Worm (Caenorhabditis elegans) whole organism, L1 larva: Measurements from ENCODE around the gene F25G6.9.

Experiments
- C04F5.9 ChIP-seq: sonication (generic microtip); optimal IDR thresholded peaks from 2 replicates; lab custom pipeline; 2016; ENCODE audit warnings: missing genetic modification characterization, missing compliant biosample characterization
- ceh-63 ChIP-seq: fragments of 200-800 bp; sonication (Bioruptor generic); optimal IDR thresholded peaks from 2 replicates; lab custom pipeline; 2018; ENCODE audit warnings: mild to moderate bottlenecking, missing genetic modification characterization, missing compliant biosample characterization
- ceh-8 ChIP-seq: fragments of 200-800 bp; sonication (Bioruptor generic); optimal IDR thresholded peaks from 2 replicates; lab custom pipeline; 2018; ENCODE audit warnings: mild to moderate bottlenecking, missing genetic modification characterization, moderate library complexity, missing compliant biosample characterization
- ceh-90 ChIP-seq: sonication (generic microtip); optimal IDR thresholded peaks from 2 replicates; lab custom pipeline; 2016; ENCODE audit warnings: missing genetic modification characterization, missing compliant biosample characterization
- dsc-1 ChIP-seq: sonication (generic microtip); optimal IDR thresholded peaks from 2 replicates; lab custom pipeline; 2016; ENCODE audit warnings: mild to moderate bottlenecking, missing genetic modification characterization, missing compliant biosample characterization
- efl-1 ChIP-seq, 4 experiments: fragments of 150-350 bp; optimal IDR thresholded peaks in 3 of 4; peaks in 1 of 4; 1 replicate in 1 of 4; 2 replicates in 3 of 4; lab custom pipeline; 2014; ENCODE audit warnings: missing biosample characterization in 2 of 4, missing genetic modification characterization in 2 of 4, missing genetic modification reagents in 2 of 4
- egl-13 ChIP-seq: sonication (generic microtip); optimal IDR thresholded peaks from 2 replicates; lab custom pipeline; 2016; ENCODE audit warnings: missing genotype, missing genetic modification reagents, missing genetic modification characterization, missing compliant biosample characterization
- egl-27 ChIP-seq, 2 experiments: fragments of 150-350 bp in 1 of 2; sonication (generic microtip); optimal IDR thresholded peaks; 3 replicates each; lab custom pipeline; 2017 to 2018; ENCODE audit warnings: missing biosample characterization in 2 of 2, missing genetic modification characterization in 2 of 2, missing genetic modification reagents in 2 of 2
- elt-2 ChIP-seq: sonication (generic microtip); optimal IDR thresholded peaks from 2 replicates; lab custom pipeline; 2016; ENCODE audit warnings: missing genetic modification characterization, mild to moderate bottlenecking, inconsistent platforms, missing compliant biosample characterization, missing genetic modification reagents
- ets-5 ChIP-seq: fragments of 200-800 bp; sonication (Bioruptor generic); IDR thresholded peaks from 2 replicates; pipeline ENCODE4 v1.3.6; 2022; ENCODE audit warnings: missing genetic modification characterization, missing compliant biosample characterization
- fkh-10 ChIP-seq: sonication (generic microtip); optimal IDR thresholded peaks from 2 replicates; lab custom pipeline; 2017; ENCODE audit warnings: missing biosample characterization, missing genetic modification reagents, missing genetic modification characterization
- fkh-4 ChIP-seq: sonication (generic microtip); optimal IDR thresholded peaks from 2 replicates; lab custom pipeline; 2016; ENCODE audit warnings: missing compliant biosample characterization, missing genetic modification characterization, borderline replicate concordance
- grh-1 ChIP-seq: fragments of 200-800 bp; sonication (Bioruptor generic); IDR thresholded peaks from 2 replicates; pipeline ENCODE4 v1.3.6; 2022; ENCODE audit warnings: missing genetic modification reagents, missing genetic modification characterization, missing compliant biosample characterization
- hlh-4 ChIP-seq: sonication (generic microtip); optimal IDR thresholded peaks from 2 replicates; lab custom pipeline; 2016; ENCODE audit warnings: mild to moderate bottlenecking, missing genetic modification characterization, missing compliant biosample characterization
- hpl-2 ChIP-seq: fragments of 150-350 bp; optimal IDR thresholded peaks from 2 replicates; lab custom pipeline; 2014; ENCODE audit warnings: missing biosample characterization, missing genetic modification reagents, missing genetic modification characterization
- irx-1 ChIP-seq: sonication (generic microtip); optimal IDR thresholded peaks from 2 replicates; lab custom pipeline; 2016; ENCODE audit warnings: missing genetic modification characterization, missing compliant biosample characterization
- isw-1 ChIP-seq: fragments of 200-800 bp; sonication (Bioruptor generic); IDR thresholded peaks from 2 replicates; pipeline ENCODE4 v1.3.6; 2022; ENCODE audit warnings: missing genetic modification characterization, missing compliant biosample characterization
- lin-14 ChIP-seq: fragments of 200-800 bp; sonication (Bioruptor generic); optimal IDR thresholded peaks from 2 replicates; lab custom pipeline; 2018; ENCODE audit warnings: mild to moderate bottlenecking, missing genetic modification characterization, moderate library complexity, missing compliant biosample characterization
- lin-35 ChIP-seq, 2 experiments: fragments of 150-350 bp; optimal IDR thresholded peaks; 2 replicates each; lab custom pipeline; 2014; ENCODE audit warnings: missing biosample characterization in 2 of 2, missing genetic modification characterization in 2 of 2, missing genetic modification reagents in 2 of 2
- lir-3 ChIP-seq: sonication (generic microtip); optimal IDR thresholded peaks from 2 replicates; lab custom pipeline; 2016; ENCODE audit warnings: mild to moderate bottlenecking, missing genetic modification characterization, moderate library complexity, missing compliant biosample characterization; ENCODE audit not compliant: poor library complexity
- lsy-2 ChIP-seq, 2 experiments: fragments of 150-350 bp; optimal IDR thresholded peaks; 2 replicates each; lab custom pipeline; 2014; ENCODE audit warnings: missing biosample characterization in 2 of 2, missing genetic modification characterization in 2 of 2
- mab-9 ChIP-seq: fragments of 200-800 bp; sonication (Bioruptor generic); IDR thresholded peaks from 2 replicates; pipeline ENCODE4 v1.3.6; 2022; ENCODE audit warnings: missing genetic modification reagents, missing genetic modification characterization, missing compliant biosample characterization
- mdl-1 ChIP-seq, 2 experiments: fragments of 150-350 bp; optimal IDR thresholded peaks; 2 replicates each; lab custom pipeline; 2014 to 2017; ENCODE audit warnings: missing biosample characterization in 2 of 2, missing genetic modification characterization in 2 of 2, inconsistent platforms in 1 of 2
- mep-1 ChIP-seq: fragments of 150-350 bp; optimal IDR thresholded peaks from 2 replicates; lab custom pipeline; 2014; ENCODE audit warnings: missing biosample characterization, missing genetic modification characterization
- nhr-11 ChIP-seq: fragments of 150-350 bp; optimal IDR thresholded peaks from 2 replicates; lab custom pipeline; 2014; ENCODE audit warnings: missing biosample characterization, missing genetic modification characterization
- nhr-19 ChIP-seq: fragments of 200-800 bp; sonication (Bioruptor generic); conservative IDR thresholded peaks from 2 replicates; pipeline ENCODE4 v1.3.6; 2022; ENCODE audit warnings: missing genetic modification characterization, missing compliant biosample characterization
- nhr-20 ChIP-seq: sonication (generic microtip); optimal IDR thresholded peaks from 2 replicates; lab custom pipeline; 2016; ENCODE audit warnings: mild to moderate bottlenecking, missing genetic modification characterization, missing compliant biosample characterization
- nhr-71 ChIP-seq: sonication (generic microtip); optimal IDR thresholded peaks from 2 replicates; lab custom pipeline; 2016; ENCODE audit warnings: mild to moderate bottlenecking, missing genetic modification characterization, moderate library complexity, missing compliant biosample characterization
- nhr-84 ChIP-seq: sonication (generic microtip); optimal IDR thresholded peaks from 2 replicates; lab custom pipeline; 2017; ENCODE audit warnings: missing biosample characterization, missing genetic modification characterization
- nhr-90 ChIP-seq: sonication (generic microtip); optimal IDR thresholded peaks from 2 replicates; lab custom pipeline; 2016; ENCODE audit warnings: mild to moderate bottlenecking, missing genetic modification characterization, missing compliant biosample characterization; ENCODE audit not compliant: poor library complexity
- pag-3 ChIP-seq: sonication (generic microtip); optimal IDR thresholded peaks from 2 replicates; lab custom pipeline; 2017; ENCODE audit warnings: missing genetic modification characterization, mild to moderate bottlenecking, missing compliant biosample characterization, antibody characterized with exemption, borderline replicate concordance; ENCODE audit not compliant: insufficient read depth
- rnt-1 ChIP-seq: sonication (generic microtip); optimal IDR thresholded peaks from 2 replicates; lab custom pipeline; 2016; ENCODE audit warnings: mild to moderate bottlenecking, missing genetic modification characterization, moderate library complexity, missing compliant biosample characterization
- skn-1 ChIP-seq: fragments of 150-350 bp; optimal IDR thresholded peaks from 2 replicates; lab custom pipeline; 2014; ENCODE audit warnings: missing biosample characterization, missing genetic modification characterization
- snpc-4 ChIP-seq: fragments of 150-350 bp; optimal IDR thresholded peaks from 2 replicates; lab custom pipeline; 2014; ENCODE audit warnings: missing biosample characterization, missing genetic modification characterization
- snu-23 ChIP-seq: sonication (generic microtip); optimal IDR thresholded peaks from 2 replicates; lab custom pipeline; 2016; ENCODE audit warnings: missing genetic modification characterization, missing compliant biosample characterization
- sox-4 ChIP-seq: sonication (generic microtip); optimal IDR thresholded peaks from 2 replicates; lab custom pipeline; 2016; ENCODE audit warnings: missing genetic modification characterization, missing compliant biosample characterization
- swsn-7 ChIP-seq: sonication (generic microtip); optimal IDR thresholded peaks from 2 replicates; lab custom pipeline; 2016; ENCODE audit warnings: missing genetic modification characterization, missing compliant biosample characterization
- tlp-1 ChIP-seq: fragments of 150-350 bp; optimal IDR thresholded peaks from 2 replicates; lab custom pipeline; 2014; ENCODE audit warnings: missing biosample characterization, missing genetic modification characterization
- unc-130 ChIP-seq: fragments of 150-350 bp; optimal IDR thresholded peaks from 2 replicates; lab custom pipeline; 2017; ENCODE audit warnings: missing biosample characterization, missing genetic modification characterization, inconsistent platforms
- unc-62 ChIP-seq: fragments of 150-350 bp; optimal IDR thresholded peaks from 2 replicates; lab custom pipeline; 2014; ENCODE audit warnings: missing biosample characterization, missing genetic modification reagents, missing genetic modification characterization
- unc-86 ChIP-seq: sonication (generic microtip); optimal IDR thresholded peaks from 2 replicates; lab custom pipeline; 2016; ENCODE audit warnings: missing genetic modification characterization, missing compliant biosample characterization
- vab-15 ChIP-seq: sonication (generic microtip); optimal IDR thresholded peaks from 2 replicates; lab custom pipeline; 2017; ENCODE audit warnings: missing genotype, mild to moderate bottlenecking, missing genetic modification characterization, missing compliant biosample characterization
- ztf-11 ChIP-seq, 2 experiments: sonication (generic microtip); optimal IDR thresholded peaks; 2 replicates each; lab custom pipeline; 2016 to 2017; ENCODE audit warnings: missing genetic modification characterization in 2 of 2, missing biosample characterization in 1 of 2, missing compliant biosample characterization in 1 of 2
- ztf-4 ChIP-seq: fragments of 150-350 bp; optimal IDR thresholded peaks from 2 replicates; lab custom pipeline; 2014; ENCODE audit warnings: missing biosample characterization, missing genetic modification characterization

F25G6.9 gene

DNA sequence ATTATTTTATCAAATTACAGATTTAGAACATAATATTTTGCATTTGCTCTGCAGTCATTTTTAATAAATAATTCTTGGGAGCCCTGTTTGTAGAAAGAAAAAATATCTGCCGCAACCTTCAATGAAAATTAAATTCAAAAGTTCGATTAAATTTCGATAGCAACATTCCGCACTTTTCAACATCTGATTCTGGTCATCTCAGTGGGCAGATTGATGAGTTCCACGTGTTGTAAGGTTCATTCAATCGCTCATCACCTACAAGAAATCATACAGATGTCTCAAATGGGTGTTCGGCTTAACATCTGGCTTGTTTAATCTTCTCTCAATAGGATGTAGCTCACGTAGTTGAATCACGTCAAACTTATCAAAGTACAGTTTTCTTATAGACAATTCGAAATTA, 30.2 kb upstream of the F25G6.9 start:
- TF ChIP-seq elt-2, result no peak
- TF ChIP-seq dsc-1 (tag; lab: Kevin White, UChicago), result peak; percentile 98
- peak; percentile 92 for TF ChIP-seq fkh-4 (tag; lab: Kevin White, UChicago)

DNA sequence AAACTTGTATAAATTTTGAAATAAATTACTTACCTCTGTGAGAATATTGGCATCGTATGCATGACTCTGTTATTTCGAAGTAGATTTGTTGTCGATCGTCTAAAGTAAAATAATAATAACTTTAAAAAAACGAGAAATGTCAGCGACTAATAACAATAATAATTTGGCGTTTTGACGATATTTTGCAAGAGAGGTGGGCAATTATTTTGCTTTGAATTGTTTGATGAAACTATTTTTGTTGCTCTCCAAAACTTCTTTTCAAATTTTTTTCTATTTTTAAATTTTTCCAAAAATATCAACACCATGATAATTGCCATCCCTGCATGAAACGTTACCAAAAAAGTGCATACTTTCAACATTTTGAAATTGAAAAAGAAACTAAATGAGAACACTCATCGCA, 29.4 kb upstream of the F25G6.9 start, which contains the start of gene F41E6.7:
TSS of gene F41E6.7 (minus strand) at position 101 of the 400 bp plus-strand sequence.
- no peak for TF ChIP-seq ceh-90 (tag; lab: Kevin White, UChicago)
- TF ChIP-seq nhr-20, result no peak
- TF ChIP-seq unc-86 (tag; lab: Kevin White, UChicago), result no peak
- TF ChIP-seq tlp-1 (tag; lab: Kevin White, UChicago), result no peak
- no peak for TF ChIP-seq egl-27 (tag; optimal IDR thresholded peaks at IDR 0.05; lab: Kevin White, UChicago)
- no peak for TF ChIP-seq ceh-63 (GFP tag; lab: Kevin White, UChicago)
- TF ChIP-seq fkh-10, result no peak
- no peak for TF ChIP-seq hpl-2 (GFP tag; lab: Kevin White, UChicago)
- TF ChIP-seq ets-5, result no peak
- TF ChIP-seq hlh-4, result no peak
- TF ChIP-seq unc-62 (GFP tag; lab: Kevin White, UChicago), result no peak
- TF ChIP-seq mab-9 (GFP tag; lab: Robert Waterston, UW), result no peak
- no peak for TF ChIP-seq nhr-11
- no peak for TF ChIP-seq nhr-90

DNA sequence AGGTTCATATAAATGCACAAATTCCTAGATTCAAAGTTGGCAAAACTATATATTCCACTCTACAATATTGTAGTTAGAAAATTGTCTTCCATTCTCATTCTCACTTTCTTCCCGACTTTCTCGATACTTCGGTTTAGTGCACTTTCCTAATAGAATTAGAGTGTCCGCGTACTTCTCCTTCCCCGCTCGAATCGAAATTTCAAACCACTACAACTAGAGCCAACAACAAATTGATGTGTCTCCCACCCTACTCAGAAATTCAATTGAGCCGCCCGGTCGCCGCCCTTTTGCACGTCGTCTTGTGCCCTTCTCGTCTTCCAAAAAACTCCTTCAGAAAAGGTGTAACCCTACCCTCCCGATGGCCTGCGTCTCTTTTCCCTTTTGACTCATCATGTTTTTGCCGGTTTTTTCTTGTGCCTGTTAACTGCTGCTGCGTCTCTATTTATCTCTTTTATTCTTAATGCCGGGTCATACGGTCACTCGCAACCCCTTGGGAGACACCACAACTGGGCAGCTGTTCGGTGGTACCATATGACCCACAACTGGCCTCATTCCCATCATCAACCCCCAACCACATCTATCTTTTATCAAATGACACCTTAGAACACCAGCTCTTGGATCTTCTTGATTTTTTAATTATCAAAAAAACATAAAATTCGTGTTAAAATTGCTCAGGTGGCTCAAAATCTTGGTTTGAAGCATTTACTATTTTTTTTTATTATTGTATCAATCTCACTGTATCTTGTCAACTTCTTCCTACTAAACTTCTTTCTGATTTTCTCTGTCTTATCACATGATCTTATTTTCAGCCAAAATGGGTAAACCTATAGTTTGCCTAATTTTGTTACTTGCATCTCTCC, 24.5 kb upstream of the F25G6.9 start, which contains the start of gene tag-196:
TSS of gene tag-196 (plus strand) at position 810 of the 860 bp plus-strand sequence.
- TF ChIP-seq lir-3 (tag; lab: Kevin White, UChicago), result no peak
- TF ChIP-seq mdl-1 (tag; optimal IDR thresholded peaks at IDR 0.05; lab: Kevin White, UChicago), result peak in 1 of 2 experiments; percentile 18
- TF ChIP-seq fkh-4 (tag; lab: Kevin White, UChicago), result no peak
- no peak for TF ChIP-seq ztf-4 (tag; lab: Kevin White, UChicago)
- TF ChIP-seq ztf-11 (tag; optimal IDR thresholded peaks at IDR 0.05; lab: Kevin White, UChicago), result peak in 1 of 2 experiments; percentile 15
- TF ChIP-seq lin-14 (GFP tag; lab: Kevin White, UChicago), result peak; percentile 76
- no peak for TF ChIP-seq hlh-4
- peak; percentile 80 for TF ChIP-seq rnt-1
- TF ChIP-seq unc-130, result peak; percentile 74
- no peak for TF ChIP-seq C04F5.9
- no peak for TF ChIP-seq unc-62 (GFP tag; lab: Kevin White, UChicago)
- no peak for TF ChIP-seq irx-1 (tag; lab: Kevin White, UChicago)
- no peak for TF ChIP-seq snpc-4 (tag; lab: Kevin White, UChicago)
- peak; percentile 36; the same call in 1 of the 2 replicates for TF ChIP-seq nhr-19 (GFP tag; lab: Robert Waterston, UW)
- no peak for TF ChIP-seq grh-1 (GFP tag; lab: Robert Waterston, UW)
- TF ChIP-seq isw-1 (GFP tag; lab: Robert Waterston, UW), result no peak
- TF ChIP-seq efl-1 (optimal IDR thresholded peaks at IDR 0.05; lab: Kevin White, UChicago), result no peak
- peak; percentile 6 to 82 for TF ChIP-seq efl-1 (GFP tag; optimal IDR thresholded peaks at IDR 0.05 in 1 of 2; lab: Kevin White, UChicago)
- no peak for TF ChIP-seq mep-1
- TF ChIP-seq nhr-20, result peak; percentile 12
- TF ChIP-seq ceh-8 (GFP tag; lab: Kevin White, UChicago), result no peak
- TF ChIP-seq nhr-84 (tag; lab: Kevin White, UChicago), result no peak
- TF ChIP-seq vab-15 (tag; lab: Kevin White, UChicago), result no peak
- no peak for TF ChIP-seq egl-13 (tag; lab: Kevin White, UChicago)
- TF ChIP-seq lin-35 (GFP tag; optimal IDR thresholded peaks at IDR 0.05; lab: Kevin White, UChicago), result peak in 1 of 2 experiments; percentile 28
- TF ChIP-seq swsn-7 (tag; lab: Kevin White, UChicago), result no peak
- TF ChIP-seq sox-4 (tag; lab: Kevin White, UChicago), result no peak
- no peak for TF ChIP-seq ceh-63 (GFP tag; lab: Kevin White, UChicago)
- no peak for TF ChIP-seq ceh-90 (tag; lab: Kevin White, UChicago)
- peak; percentile 38 to 41 for TF ChIP-seq lsy-2 (tag; optimal IDR thresholded peaks at IDR 0.05; lab: Kevin White, UChicago)
- TF ChIP-seq nhr-71 (tag; lab: Kevin White, UChicago), result peak; percentile 68
- peak; percentile 8 for TF ChIP-seq snu-23 (GFP tag; lab: Kevin White, UChicago)
- no peak for TF ChIP-seq skn-1
- TF ChIP-seq pag-3 (tag; lab: Kevin White, UChicago), result peak; percentile 44
